Worm (Caenorhabditis elegans) whole organism, young adult: ENCODE measurements around the gene prx-13.

ENCODE experiments used
- B0019.2 ChIP-seq: fragments of 200-800 bp; sonication (Bioruptor generic); conservative IDR thresholded peaks from 2 replicates; pipeline ENCODE4 v1.3.6; 2022; ENCODE audit warnings: missing genetic modification reagents, missing genetic modification characterization, missing compliant biosample characterization
- C06A6.2 ChIP-seq: fragments of 200-800 bp; sonication (Bioruptor generic); conservative IDR thresholded peaks from 2 replicates; pipeline ENCODE4 v1.3.6; 2022; ENCODE audit warnings: missing genetic modification characterization, missing compliant biosample characterization
- C17E4.6 ChIP-seq: fragments of 200-800 bp; sonication (Bioruptor generic); IDR thresholded peaks from 2 replicates; pipeline ENCODE4 v1.3.6; 2022; ENCODE audit warnings: missing genetic modification reagents, missing genetic modification characterization, missing compliant biosample characterization
- F39B2.1 ChIP-seq: fragments of 200-800 bp; sonication (Bioruptor generic); IDR thresholded peaks from 2 replicates; pipeline ENCODE4 v1.3.6; 2022; ENCODE audit warnings: missing genetic modification reagents, missing genetic modification characterization, missing compliant biosample characterization
- F49E8.2 ChIP-seq: sonication (generic microtip); optimal IDR thresholded peaks from 3 replicates; lab custom pipeline; 2017; ENCODE audit warnings: missing genetic modification characterization, mild to moderate bottlenecking, missing compliant biosample characterization, antibody characterized with exemption, moderate library complexity; ENCODE audit not compliant: insufficient read depth
- F55B11.4 ChIP-seq: sonication (generic microtip); optimal IDR thresholded peaks from 2 replicates; lab custom pipeline; 2016; ENCODE audit warnings: missing compliant biosample characterization, missing genetic modification characterization, borderline replicate concordance; ENCODE audit not compliant: insufficient read depth
- F57A8.1 ChIP-seq: fragments of 200-800 bp; sonication (Bioruptor generic); optimal IDR thresholded peaks from 2 replicates; lab custom pipeline; 2018; ENCODE audit warnings: mild to moderate bottlenecking, missing genetic modification characterization, moderate library complexity, missing compliant biosample characterization
- Y53F4B.3 ChIP-seq: fragments of 200-800 bp; sonication (Bioruptor generic); IDR thresholded peaks from 2 replicates; pipeline ENCODE4 v1.3.6; 2022; ENCODE audit warnings: missing genetic modification reagents, missing genetic modification characterization, missing compliant biosample characterization
- Y56A3A.18 ChIP-seq: fragments of 200-800 bp; sonication (Bioruptor generic); IDR thresholded peaks from 2 replicates; pipeline ENCODE4 v1.3.6; 2022; ENCODE audit warnings: missing genetic modification reagents, missing genetic modification characterization, missing compliant biosample characterization
- atf-7 ChIP-seq: sonication (generic microtip); optimal IDR thresholded peaks from 2 replicates; lab custom pipeline; 2017; ENCODE audit warnings: mild to moderate bottlenecking, missing genetic modification characterization, missing compliant biosample characterization
- attf-6 ChIP-seq: fragments of 200-800 bp; sonication (Bioruptor generic); IDR thresholded peaks from 2 replicates; pipeline ENCODE4 v1.3.6; 2022; ENCODE audit warnings: missing genetic modification reagents, missing genetic modification characterization, missing compliant biosample characterization
- bed-1 ChIP-seq: fragments of 200-800 bp; sonication (Bioruptor generic); IDR thresholded peaks from 2 replicates; pipeline ENCODE4 v1.3.6; 2022; ENCODE audit warnings: missing genetic modification reagents, missing genetic modification characterization, missing compliant biosample characterization
- ccch-3 ChIP-seq: fragments of 200-800 bp; sonication (Bioruptor generic); optimal IDR thresholded peaks from 2 replicates; lab custom pipeline; 2018; ENCODE audit warnings: mild to moderate bottlenecking, missing genetic modification characterization, missing compliant biosample characterization
- ceh-40 ChIP-seq: fragments of 200-800 bp; sonication (Bioruptor generic); IDR thresholded peaks from 2 replicates; pipeline ENCODE4 v1.3.6; 2022; ENCODE audit warnings: missing genetic modification characterization, missing compliant biosample characterization
- dpff-1 ChIP-seq: sonication (generic microtip); optimal IDR thresholded peaks from 2 replicates; lab custom pipeline; 2017; ENCODE audit warnings: mild to moderate bottlenecking, missing genetic modification characterization, missing compliant biosample characterization
- dpl-1 ChIP-seq: fragments of 150-350 bp; optimal IDR thresholded peaks from 2 replicates; lab custom pipeline; 2014; ENCODE audit warnings: missing biosample characterization, missing genetic modification reagents, missing genetic modification characterization
- egl-44 ChIP-seq: fragments of 200-800 bp; sonication (Bioruptor generic); IDR thresholded peaks from 2 replicates; pipeline ENCODE4 v1.3.6; 2022; ENCODE audit warnings: missing genetic modification reagents, missing genetic modification characterization, missing compliant biosample characterization
- ekl-4 ChIP-seq: fragments of 200-800 bp; sonication (Bioruptor generic); IDR thresholded peaks from 2 replicates; pipeline ENCODE4 v1.3.6; 2022; ENCODE audit warnings: missing genetic modification reagents, missing genetic modification characterization, missing compliant biosample characterization
- ets-4 ChIP-seq: fragments of 200-800 bp; sonication (Bioruptor generic); optimal IDR thresholded peaks from 2 replicates; lab custom pipeline; 2018; ENCODE audit warnings: mild to moderate bottlenecking, missing genetic modification characterization, missing compliant biosample characterization
- fkh-3 ChIP-seq: sonication (generic microtip); optimal IDR thresholded peaks from 2 replicates; lab custom pipeline; 2016; ENCODE audit warnings: mild to moderate bottlenecking, missing genetic modification characterization, missing compliant biosample characterization
- hlh-12 ChIP-seq: sonication (generic microtip); optimal IDR thresholded peaks from 2 replicates; lab custom pipeline; 2016; ENCODE audit warnings: missing genetic modification characterization, missing compliant biosample characterization
- hlh-26 ChIP-seq: fragments of 200-800 bp; sonication (Bioruptor generic); conservative IDR thresholded peaks from 2 replicates; pipeline ENCODE4 v1.3.6; 2022; ENCODE audit warnings: missing genetic modification reagents, missing genetic modification characterization, missing compliant biosample characterization
- hrde-1 ChIP-seq: sonication (generic microtip); optimal IDR thresholded peaks from 2 replicates; lab custom pipeline; 2016; ENCODE audit warnings: missing genetic modification characterization, mild to moderate bottlenecking, missing compliant biosample characterization, moderate library complexity, missing genotype, missing genetic modification reagents, borderline replicate concordance
- lag-1 ChIP-seq: fragments of 200-800 bp; sonication (Bioruptor generic); IDR thresholded peaks from 2 replicates; pipeline ENCODE4 v1.3.6; 2022; ENCODE audit warnings: missing genetic modification reagents, missing genetic modification characterization, missing compliant biosample characterization
- lin-40 ChIP-seq: sonication (generic microtip); optimal IDR thresholded peaks from 2 replicates; lab custom pipeline; 2016; ENCODE audit warnings: missing genetic modification characterization, mild to moderate bottlenecking, missing compliant biosample characterization, missing genotype, missing genetic modification reagents
- lir-1 ChIP-seq: fragments of 200-800 bp; sonication (Bioruptor generic); conservative IDR thresholded peaks from 2 replicates; pipeline ENCODE4 v1.3.6; 2022; ENCODE audit warnings: missing genetic modification reagents, missing genetic modification characterization, missing compliant biosample characterization
- lsl-1 ChIP-seq: fragments of 200-800 bp; sonication (Bioruptor generic); optimal IDR thresholded peaks from 2 replicates; lab custom pipeline; 2018; ENCODE audit warnings: mild to moderate bottlenecking, missing genetic modification characterization, moderate library complexity, missing compliant biosample characterization
- mcd-1 ChIP-seq: fragments of 200-800 bp; sonication (Bioruptor generic); IDR thresholded peaks from 2 replicates; pipeline ENCODE4 v1.3.6; 2022; ENCODE audit warnings: missing genetic modification reagents, missing genetic modification characterization, missing compliant biosample characterization
- mes-4 ChIP-seq: sonication (generic microtip); optimal IDR thresholded peaks from 2 replicates; lab custom pipeline; 2016; ENCODE audit warnings: missing genotype, missing genetic modification characterization, missing compliant biosample characterization
- repo-1 ChIP-seq: sonication (generic microtip); optimal IDR thresholded peaks from 2 replicates; lab custom pipeline; 2017; ENCODE audit warnings: mild to moderate bottlenecking, missing genetic modification characterization, missing compliant biosample characterization
- sea-2 ChIP-seq: fragments of 200-800 bp; sonication (Bioruptor generic); IDR thresholded peaks from 2 replicates; pipeline ENCODE4 v1.3.6; 2022; ENCODE audit warnings: missing genetic modification characterization, missing compliant biosample characterization
- snpc-1.3 ChIP-seq: sonication (generic microtip); optimal IDR thresholded peaks from 2 replicates; lab custom pipeline; 2017; ENCODE audit warnings: missing genetic modification characterization, mild to moderate bottlenecking, missing compliant biosample characterization, antibody characterized with exemption, moderate library complexity, missing genotype, missing genetic modification reagents; ENCODE audit not compliant: insufficient read depth
- snpc-3.4 ChIP-seq: sonication (generic microtip); optimal IDR thresholded peaks from 2 replicates; lab custom pipeline; 2017; ENCODE audit warnings: missing genetic modification characterization, mild to moderate bottlenecking, missing compliant biosample characterization, antibody characterized with exemption, moderate library complexity, missing genotype, missing genetic modification reagents
- unc-62 ChIP-seq: fragments of 150-350 bp; optimal IDR thresholded peaks from 2 replicates; lab custom pipeline; 2014; ENCODE audit warnings: missing biosample characterization, missing genetic modification reagents, missing genetic modification characterization
- zim-3 ChIP-seq: sonication (generic microtip); optimal IDR thresholded peaks from 2 replicates; lab custom pipeline; 2017; ENCODE audit warnings: mild to moderate bottlenecking, missing genetic modification characterization, moderate library complexity, missing compliant biosample characterization
- ztf-18 ChIP-seq: sonication (generic microtip); optimal IDR thresholded peaks from 2 replicates; lab custom pipeline; 2016; ENCODE audit warnings: missing genotype, mild to moderate bottlenecking, missing genetic modification characterization, missing compliant biosample characterization
- ztf-22 ChIP-seq: fragments of 200-800 bp; sonication (Bioruptor generic); optimal IDR thresholded peaks from 2 replicates; lab custom pipeline; 2018; ENCODE audit warnings: mild to moderate bottlenecking, missing genetic modification characterization, moderate library complexity, missing compliant biosample characterization

The prx-13 gene

DNA sequence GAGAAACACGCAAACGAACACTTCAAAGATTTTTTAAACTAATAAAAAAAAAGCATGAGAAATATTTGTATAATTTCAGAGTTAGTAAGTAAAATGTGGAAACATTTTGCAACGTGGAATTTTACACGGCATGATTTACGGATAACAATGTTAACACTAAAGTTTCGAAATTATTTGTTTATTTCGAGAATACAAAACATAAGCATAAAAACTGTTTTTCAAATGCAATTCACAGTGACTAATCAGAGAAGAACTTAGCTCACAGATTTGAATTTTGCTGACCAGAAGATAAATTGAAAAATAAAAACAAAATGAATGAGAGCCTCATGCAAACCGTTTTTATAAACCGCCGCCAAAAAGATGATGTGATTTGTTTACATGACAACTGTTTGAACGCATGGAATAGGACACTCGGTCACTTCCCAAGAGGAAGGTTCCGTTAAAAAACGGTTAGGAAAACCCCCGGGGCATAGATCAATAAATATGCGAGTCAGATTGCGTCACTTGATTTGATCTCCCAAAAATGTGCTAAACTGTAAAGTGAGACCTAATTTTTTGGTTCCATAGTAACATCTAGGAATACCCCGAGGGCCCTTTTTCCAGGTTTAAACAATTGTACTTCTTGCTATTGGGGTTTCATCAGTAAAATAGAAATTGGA lies 25.8 kb downstream of the prx-13 start, which contains the start of gene clh-3 (continued):
- TF ChIP-seq lin-40 (no peak), F49E8.2 (tag; lab: Kevin White, UChicago) (no peak), mes-4 (no peak), attf-6 (GFP tag; lab: Robert Waterston, UW) (no peak)

DNA sequence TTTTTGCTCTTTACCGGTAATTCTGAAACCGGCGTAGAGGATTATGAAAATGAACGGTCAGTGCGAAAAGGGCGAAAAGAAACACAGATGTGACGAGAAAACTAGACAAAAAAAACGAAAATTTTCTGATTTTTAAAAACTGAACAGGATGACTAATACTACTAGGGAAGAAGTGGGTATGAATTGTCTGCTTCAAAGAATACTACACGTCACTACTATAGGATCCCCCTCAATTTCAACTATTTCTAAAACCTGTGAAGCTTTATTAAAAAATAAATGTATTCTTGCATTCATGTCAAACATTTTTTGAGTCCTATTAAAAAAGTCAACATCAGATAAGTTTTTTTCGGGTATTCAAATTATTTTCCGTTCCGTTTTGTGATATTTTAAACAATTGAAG lies 27.7 kb downstream of the prx-13 start:
- TF ChIP-seq hrde-1 (tag; lab: Kevin White, UChicago) (no peak), hlh-26 (no peak), sea-2 (GFP tag; lab: Robert Waterston, UW) (no peak), fkh-3 (tag; lab: Kevin White, UChicago) (no peak), C06A6.2 (GFP tag; lab: Robert Waterston, UW) (no peak), ztf-22 (GFP tag; lab: Kevin White, UChicago) (no peak), zim-3 (no peak), bed-1 (GFP tag; lab: Robert Waterston, UW) (no peak), Y53F4B.3 (no peak)

DNA sequence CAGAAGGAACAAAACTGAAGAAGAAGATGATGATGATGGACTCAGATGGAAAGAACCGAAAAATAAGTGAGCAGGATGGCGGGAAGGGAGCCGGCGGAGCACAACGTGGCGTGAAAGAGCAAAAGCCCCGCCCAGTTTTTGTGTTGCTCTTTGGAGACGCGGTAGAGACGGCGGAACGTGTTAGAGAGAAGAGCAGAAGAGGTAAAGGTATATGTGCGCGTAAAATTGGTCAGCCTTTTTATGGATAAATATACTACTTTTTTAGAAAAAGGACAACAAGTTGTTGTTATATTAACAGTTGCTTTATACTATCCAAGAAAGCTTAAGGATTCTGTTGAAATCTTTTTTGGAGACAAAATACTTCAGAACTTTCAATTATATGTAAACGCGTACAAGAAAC lies 34.8 kb downstream of the prx-13 start, which contains the start of gene E04F6.10:
TSS of gene E04F6.10 (minus strand) at position 101 of the 400 bp plus-strand sequence.
- TF ChIP-seq snpc-3.4 (tag; lab: Kevin White, UChicago) (no peak), F57A8.1 (GFP tag; lab: Kevin White, UChicago) (no peak), hrde-1 (tag; lab: Kevin White, UChicago) (no peak), egl-44 (GFP tag; lab: Robert Waterston, UW) (no peak), attf-6 (GFP tag; lab: Robert Waterston, UW) (no peak), ekl-4 (GFP tag; lab: Robert Waterston, UW) (no peak), ccch-3 (GFP tag; lab: Kevin White, UChicago) (no peak), C17E4.6 (GFP tag; lab: Robert Waterston, UW) (no peak), lsl-1 (GFP tag; lab: Kevin White, UChicago) (no peak), hlh-12 (tag; lab: Kevin White, UChicago) (no peak), F49E8.2 (tag; lab: Kevin White, UChicago) (no peak), B0019.2 (GFP tag; lab: Robert Waterston, UW) (no peak), Y56A3A.18 (GFP tag; lab: Robert Waterston, UW) (no peak), ets-4 (GFP tag; lab: Kevin White, UChicago) (no peak), repo-1 (tag; lab: Kevin White, UChicago) (no peak), F55B11.4 (tag; lab: Kevin White, UChicago) (no peak), ztf-18 (tag; lab: Kevin White, UChicago) (no peak), dpl-1 (GFP tag; lab: Kevin White, UChicago) (no peak), unc-62 (GFP tag; lab: Kevin White, UChicago) (no peak)

DNA sequence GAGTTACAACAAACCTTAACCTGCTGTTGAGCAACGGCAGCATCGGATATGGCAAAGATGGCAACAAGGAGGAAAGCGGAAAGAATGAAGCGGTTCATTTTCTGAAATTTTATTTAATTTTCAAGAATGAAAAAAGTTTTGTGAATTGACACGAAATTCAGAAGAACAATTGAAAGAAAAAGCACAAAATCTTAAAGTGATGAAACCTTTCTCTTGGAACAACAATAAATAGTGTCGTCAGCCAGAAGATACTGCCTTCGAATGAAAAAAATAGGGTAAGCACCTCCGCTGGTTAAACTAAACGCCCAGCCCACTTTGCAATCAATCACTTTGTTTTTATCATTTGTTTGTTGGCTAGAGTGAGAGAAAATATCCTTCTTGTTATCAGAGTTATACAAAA lies 39.8 kb downstream of the prx-13 start, which contains the start of gene E04F6.9:
TSS of gene E04F6.9 (minus strand) at position 101 of the 400 bp plus-strand sequence.
- TF ChIP-seq F39B2.1 (GFP tag; lab: Robert Waterston, UW): no peak
- no peak for TF ChIP-seq lag-1 (GFP tag; lab: Robert Waterston, UW)
- TF ChIP-seq snpc-1.3: no peak
- no peak for TF ChIP-seq atf-7 (tag; lab: Kevin White, UChicago)
- TF ChIP-seq lir-1 (GFP tag; lab: Robert Waterston, UW): no peak
- TF ChIP-seq dpff-1 (tag; lab: Kevin White, UChicago): no peak
- TF ChIP-seq mcd-1 (GFP tag; lab: Robert Waterston, UW): no peak
- TF ChIP-seq lin-40: no peak
- TF ChIP-seq mes-4: no peak
- TF ChIP-seq ceh-40 (GFP tag; lab: Robert Waterston, UW): no peak
